Fruit fly (Drosophila melanogaster) whole organism, embryonic: ENCODE data around the gene Ubc7.
A peak's percentile ranks its signal among the peaks of the same experiment; 100 is the strongest.

Experiments used
- CG10147 ChIP-seq: fragments of 200-800 bp; sonication (Bioruptor generic); optimal IDR thresholded peaks from 2 replicates; lab custom pipeline; 2019; ENCODE audit warnings: missing biosample characterization, mild to moderate bottlenecking, missing genetic modification characterization, moderate library complexity
- CG10654 ChIP-seq: fragments of 200-800 bp; sonication (Bioruptor generic); optimal IDR thresholded peaks from 2 replicates; lab custom pipeline; 2016; ENCODE audit warnings: missing biosample characterization, missing genetic modification characterization
- CG11247 ChIP-seq: fragments of 200-800 bp; sonication (Bioruptor generic); IDR thresholded peaks from 2 replicates; pipeline ENCODE4 v1.3.6; 2022; ENCODE audit warnings: missing biosample characterization, missing genetic modification characterization
- CG11560 ChIP-seq: fragments of 200-800 bp; sonication (Bioruptor generic); IDR thresholded peaks from 3 replicates; pipeline ENCODE4 v1.3.6; 2022; ENCODE audit warnings: missing biosample characterization, missing genetic modification characterization
- CG1233 ChIP-seq: fragments of 200-800 bp; sonication (Bioruptor generic); optimal IDR thresholded peaks from 4 replicates; lab custom pipeline; 2018; ENCODE audit warnings: missing biosample characterization, mild to moderate bottlenecking, missing genetic modification characterization
- CG1603 ChIP-seq: fragments of 200-800 bp; sonication (Bioruptor generic); optimal IDR thresholded peaks from 2 replicates; lab custom pipeline; 2019; ENCODE audit warnings: missing biosample characterization, mild to moderate bottlenecking, missing genetic modification characterization, moderate library complexity
- CG16813 ChIP-seq: fragments of 200-800 bp; sonication (Bioruptor generic); IDR thresholded peaks from 3 replicates; pipeline ENCODE4 v1.3.6; 2022; ENCODE audit warnings: missing biosample characterization, missing genetic modification characterization; ENCODE audit not compliant: partially characterized antibody
- CG17328 ChIP-seq: fragments of 200-800 bp; sonication (Bioruptor generic); IDR thresholded peaks from 2 replicates; pipeline ENCODE4 v1.3.6; 2022; ENCODE audit warnings: missing biosample characterization, missing genetic modification characterization
- CG17385 ChIP-seq: fragments of 200-800 bp; sonication (Bioruptor generic); optimal IDR thresholded peaks from 3 replicates; lab custom pipeline; 2018; ENCODE audit warnings: missing biosample characterization, mild to moderate bottlenecking, missing genetic modification characterization
- CG18764 ChIP-seq: fragments of 200-800 bp; sonication (Bioruptor generic); optimal IDR thresholded peaks from 3 replicates; lab custom pipeline; 2016; ENCODE audit warnings: missing biosample characterization, missing genetic modification characterization
- CG30431 ChIP-seq: fragments of 200-800 bp; sonication (Bioruptor generic); optimal IDR thresholded peaks from 2 replicates; lab custom pipeline; 2017; ENCODE audit warnings: missing biosample characterization, missing genetic modification characterization
- CG3163 ChIP-seq: fragments of 200-800 bp; sonication (Bioruptor generic); optimal IDR thresholded peaks from 3 replicates; lab custom pipeline; 2016; ENCODE audit warnings: missing biosample characterization, missing genetic modification characterization
- CG32532 ChIP-seq: fragments of 200-800 bp; sonication (Bioruptor generic); IDR thresholded peaks from 2 replicates; pipeline ENCODE4 v1.3.6; 2022; ENCODE audit warnings: missing biosample characterization, missing genetic modification characterization
- CG34376 ChIP-seq: fragments of 200-800 bp; sonication (Bioruptor generic); optimal IDR thresholded peaks from 2 replicates; lab custom pipeline; 2018; ENCODE audit warnings: missing biosample characterization, mild to moderate bottlenecking, missing genetic modification characterization
- CG6272 ChIP-seq: fragments of 200-800 bp; sonication (Bioruptor generic); IDR thresholded peaks from 2 replicates; pipeline ENCODE4 v1.3.6; 2022; ENCODE audit warnings: missing biosample characterization, missing genetic modification characterization
- CG6791 ChIP-seq: fragments of 200-800 bp; sonication (Bioruptor generic); IDR thresholded peaks from 3 replicates; pipeline ENCODE4 v1.3.6; 2022; ENCODE audit warnings: missing biosample characterization, missing genetic modification characterization; ENCODE audit not compliant: partially characterized antibody
- CG7963 ChIP-seq: fragments of 200-800 bp; sonication (Bioruptor generic); IDR thresholded peaks from 3 replicates; pipeline ENCODE4 v1.3.6; 2022; ENCODE audit warnings: missing biosample characterization, missing genetic modification characterization; ENCODE audit not compliant: partially characterized antibody
- CoRest ChIP-seq: fragments of 200-800 bp; sonication (Bioruptor generic); optimal IDR thresholded peaks from 3 replicates; lab custom pipeline; 2018; ENCODE audit warnings: missing biosample characterization, mild to moderate bottlenecking, missing genetic modification characterization, moderate library complexity
- CrebB ChIP-seq: fragments of 200-800 bp; sonication (Bioruptor generic); optimal IDR thresholded peaks from 3 replicates; lab custom pipeline; 2018; ENCODE audit warnings: missing biosample characterization, mild to moderate bottlenecking, missing genetic modification characterization
- ERR ChIP-seq: fragments of 200-800 bp; sonication (Bioruptor generic); optimal IDR thresholded peaks from 2 replicates; lab custom pipeline; 2016; ENCODE audit warnings: missing biosample characterization, missing genetic modification characterization
- Eip74EF ChIP-seq, 2 experiments: fragments of 200-800 bp in 1 of 2; fragments of >200 bp in 1 of 2; sonication (Bioruptor generic) in 1 of 2; optimal IDR thresholded peaks; 2 replicates each; lab custom pipeline; 2017 to 2019; ENCODE audit warnings: missing biosample characterization in 2 of 2, missing genetic modification characterization in 2 of 2, mild to moderate bottlenecking in 1 of 2, moderate library complexity in 1 of 2
- H15 ChIP-seq: fragments of 200-800 bp; sonication (Bioruptor generic); IDR thresholded peaks from 3 replicates; pipeline ENCODE4 v1.3.6; 2022; ENCODE audit warnings: missing biosample characterization, missing genetic modification characterization
- Meics ChIP-seq: fragments of 200-800 bp; sonication (Bioruptor generic); optimal IDR thresholded peaks from 2 replicates; lab custom pipeline; 2017; ENCODE audit warnings: missing biosample characterization, mild to moderate bottlenecking, missing genetic modification characterization
- Mrtf ChIP-seq: fragments of 200-800 bp; sonication (Bioruptor generic); IDR thresholded peaks from 3 replicates; pipeline ENCODE4 v1.3.6; 2022; ENCODE audit warnings: missing biosample characterization, missing genetic modification characterization
- Myb ChIP-seq: fragments of 200-800 bp; sonication (Bioruptor generic); optimal IDR thresholded peaks from 2 replicates; lab custom pipeline; 2016; ENCODE audit warnings: missing biosample characterization, missing genetic modification characterization
- Oaz ChIP-seq: fragments of 200-800 bp; sonication (Bioruptor generic); IDR thresholded peaks from 2 replicates; pipeline ENCODE4 v1.3.6; 2022; ENCODE audit warnings: missing biosample characterization, missing genetic modification characterization
- PHDP ChIP-seq: fragments of 200-800 bp; sonication (Bioruptor generic); optimal IDR thresholded peaks from 3 replicates; lab custom pipeline; 2018; ENCODE audit warnings: missing biosample characterization, mild to moderate bottlenecking, missing genetic modification characterization, moderate library complexity
- Xrp1 ChIP-seq: fragments of 200-800 bp; sonication (Bioruptor generic); IDR thresholded peaks from 2 replicates; pipeline ENCODE4 v1.3.6; 2022; ENCODE audit warnings: missing biosample characterization, missing genetic modification characterization
- az2 ChIP-seq: fragments of 200-800 bp; sonication (Bioruptor generic); optimal IDR thresholded peaks from 3 replicates; lab custom pipeline; 2016; ENCODE audit warnings: missing biosample characterization, missing genetic modification characterization
- chm ChIP-seq: fragments of 200-800 bp; sonication (Bioruptor generic); IDR thresholded peaks from 2 replicates; pipeline ENCODE4 v1.3.6; 2022; ENCODE audit warnings: missing biosample characterization, missing genetic modification characterization
- chn ChIP-seq: fragments of 200-800 bp; sonication (Bioruptor generic); optimal IDR thresholded peaks from 2 replicates; lab custom pipeline; 2016; ENCODE audit warnings: missing biosample characterization, missing genetic modification characterization
- cwo ChIP-seq: fragments of 200-800 bp; sonication (Bioruptor generic); optimal IDR thresholded peaks from 3 replicates; lab custom pipeline; 2017; ENCODE audit warnings: missing biosample characterization, missing genetic modification characterization, mild to moderate bottlenecking, moderate library complexity, missing genetic modification reagents
- dati ChIP-seq: fragments of 200-800 bp; sonication (Bioruptor generic); IDR thresholded peaks from 2 replicates; pipeline ENCODE4 v1.3.6; 2022; ENCODE audit warnings: missing biosample characterization, missing genetic modification characterization
- disco-r ChIP-seq: fragments of 200-800 bp; sonication (Bioruptor generic); optimal IDR thresholded peaks from 2 replicates; lab custom pipeline; 2016; ENCODE audit warnings: missing biosample characterization, missing genetic modification characterization
- dmrt99B ChIP-seq: fragments of 200-800 bp; sonication (Bioruptor generic); optimal IDR thresholded peaks from 2 replicates; lab custom pipeline; 2018; ENCODE audit warnings: missing biosample characterization, mild to moderate bottlenecking, missing genetic modification characterization, moderate library complexity
- en ChIP-seq: fragments of 200-800 bp; sonication (Bioruptor generic); optimal IDR thresholded peaks from 2 replicates; lab custom pipeline; 2016; ENCODE audit warnings: missing biosample characterization, missing genetic modification characterization
- fru ChIP-seq: fragments of >200 bp; optimal IDR thresholded peaks from 2 replicates; lab custom pipeline; 2017
- h ChIP-seq: fragments of >200 bp; optimal IDR thresholded peaks from 2 replicates; lab custom pipeline; 2017
- ham ChIP-seq: fragments of 200-800 bp; sonication (Bioruptor generic); IDR thresholded peaks from 2 replicates; pipeline ENCODE4 v1.3.6; 2022; ENCODE audit warnings: missing biosample characterization, missing genetic modification characterization
- pan ChIP-seq, 4 experiments: fragments of >200 bp in 3 of 4; fragments of 200-800 bp in 1 of 4; sonication (Bioruptor generic) in 1 of 4; optimal IDR thresholded peaks in 3 of 4; IDR thresholded peaks in 1 of 4; 2 replicates each; pipeline versions ENCODE4 v1.3.6 to Lab custom; 2017 to 2022; ENCODE audit warnings: missing biosample characterization in 2 of 4, missing genetic modification characterization in 2 of 4, mixed read lengths in 1 of 4
- pum ChIP-seq: fragments of 200-800 bp; sonication (Bioruptor generic); optimal IDR thresholded peaks from 2 replicates; lab custom pipeline; 2016; ENCODE audit warnings: missing biosample characterization, missing genetic modification characterization
- run ChIP-seq: fragments of 200-800 bp; sonication (Bioruptor generic); optimal IDR thresholded peaks from 3 replicates; lab custom pipeline; 2018; ENCODE audit warnings: missing biosample characterization, mild to moderate bottlenecking, missing genetic modification characterization
- sc ChIP-seq, 3 experiments: fragments of >200 bp in 2 of 3; fragments of 200-800 bp in 1 of 3; sonication (Bioruptor generic) in 1 of 3; optimal IDR thresholded peaks; 2 replicates in 2 of 3; 3 replicates in 1 of 3; lab custom pipeline; 2017; ENCODE audit warnings: mild to moderate bottlenecking in 1 of 3, missing biosample characterization in 1 of 3, missing genetic modification characterization in 1 of 3, missing genetic modification reagents in 1 of 3
- sd ChIP-seq: fragments of 200-800 bp; sonication (Bioruptor generic); optimal IDR thresholded peaks from 3 replicates; lab custom pipeline; 2018; ENCODE audit warnings: missing biosample characterization, mild to moderate bottlenecking, missing genetic modification characterization, moderate library complexity
- ssp ChIP-seq: fragments of 200-800 bp; sonication (Bioruptor generic); IDR thresholded peaks from 2 replicates; pipeline ENCODE4 v1.3.6; 2022; ENCODE audit warnings: missing biosample characterization, missing genetic modification characterization
- stc ChIP-seq: fragments of 200-800 bp; sonication (Bioruptor generic); IDR thresholded peaks from 2 replicates; pipeline ENCODE4 v1.3.6; 2022; ENCODE audit warnings: missing biosample characterization, missing genetic modification characterization
- tio ChIP-seq: fragments of 200-800 bp; sonication (Bioruptor generic); optimal IDR thresholded peaks from 2 replicates; lab custom pipeline; 2017; ENCODE audit warnings: missing biosample characterization, missing genetic modification characterization, inconsistent platforms
- tna ChIP-seq: fragments of 200-800 bp; sonication (Bioruptor generic); IDR thresholded peaks from 2 replicates; pipeline ENCODE4 v1.3.6; 2022; ENCODE audit warnings: missing biosample characterization, missing genetic modification characterization; ENCODE audit not compliant: partially characterized antibody

Ubc7 gene

dm6 chrX:16640260-16641100 is 47.0 kb downstream of the Ubc7 start, which contains the start of the genes SNRPG and mthl1 (continued):
- TF ChIP-seq CG17385 = peak; percentile 64
- peak; percentile 79 for TF ChIP-seq CG1603 (tag; lab: Kevin White, UChicago)
- TF ChIP-seq CG11247 (GFP tag; lab: Robert Waterston, UW) = peak; percentile 91
- peak; percentile 85 for TF ChIP-seq CoRest (tag; lab: Kevin White, UChicago)
- TF ChIP-seq tio (GFP tag; lab: Kevin White, UChicago) = peak; percentile 86
- peak; percentile 14; the same call in 1 of the 3 replicates for TF ChIP-seq CG7963 (GFP tag; lab: Robert Waterston, UW)
- peak; percentile 59 for TF ChIP-seq CG18764
- peak; percentile 80 for TF ChIP-seq az2 (GFP tag; lab: Kevin White, UChicago)
- peak; percentile 53 for TF ChIP-seq PHDP (tag; lab: Kevin White, UChicago)
- peak; percentile 88 for TF ChIP-seq CG17328
- TF ChIP-seq run (tag; lab: Kevin White, UChicago) = no peak
- TF ChIP-seq ham (GFP tag; lab: Robert Waterston, UW) = peak; percentile 77; the same call in 1 of the 2 replicates
- TF ChIP-seq sd (tag; lab: Kevin White, UChicago) = peak; percentile 45
- peak; percentile 76 for TF ChIP-seq CG10147 (GFP tag; lab: Kevin White, UChicago)
- peak; percentile 35 for TF ChIP-seq cwo (GFP tag; lab: Kevin White, UChicago)
- peak; percentile 85 for TF ChIP-seq Oaz (GFP tag; lab: Robert Waterston, UW)
- peak; percentile 43 for TF ChIP-seq Myb (GFP tag; lab: Kevin White, UChicago)
- peak; percentile 60; the same call in 2 of the 3 replicates for TF ChIP-seq CG6791 (GFP tag; lab: Robert Waterston, UW)
- peak; percentile 90 for TF ChIP-seq chn (GFP tag; lab: Kevin White, UChicago)
- peak; percentile 46; the same call in 1 of the 2 replicates for TF ChIP-seq tna (GFP tag; lab: Robert Waterston, UW)
- TF ChIP-seq ERR (GFP tag; lab: Kevin White, UChicago) = no peak
- TF ChIP-seq en = no peak
- peak; percentile 69; the same call in 1 of the 2 replicates for TF ChIP-seq stc (GFP tag; lab: Robert Waterston, UW)
- peak; percentile 13 for TF ChIP-seq disco-r (GFP tag; lab: Kevin White, UChicago)
- TF ChIP-seq ssp (GFP tag; lab: Robert Waterston, UW) = peak; percentile 99
- peak; percentile 85; the same call in 2 of the 3 replicates for TF ChIP-seq CG11560 (tag; lab: Robert Waterston, UW)
- no peak for TF ChIP-seq sc (optimal IDR thresholded peaks at IDR 0.05; lab: Kevin White, UChicago)
- peak; percentile 25 for TF ChIP-seq sc (GFP tag; optimal IDR thresholded peaks at IDR 0.05; lab: Kevin White, UChicago)
- peak; percentile 89 for TF ChIP-seq dati (GFP tag; lab: Robert Waterston, UW)
- peak; percentile 31 for TF ChIP-seq CG34376
- peak; percentile 69 for TF ChIP-seq chm (GFP tag; lab: Robert Waterston, UW)
- TF ChIP-seq CG6272 (GFP tag; lab: Robert Waterston, UW) = peak; percentile 90
- TF ChIP-seq H15 (GFP tag; lab: Robert Waterston, UW) = peak; percentile 91
- no peak for TF ChIP-seq pan (optimal IDR thresholded peaks at IDR 0.05; lab: Kevin White, UChicago)
- TF ChIP-seq pan (GFP tag; optimal IDR thresholded peaks at IDR 0.05 in 1 of 2, IDR thresholded peaks at IDR 0.05 in 1 of 2) = peak in 1 of 2 experiments; percentile 95
- peak; percentile 43 for TF ChIP-seq CG3163
- no peak for TF ChIP-seq fru (lab: Kevin White, UChicago)
- peak; percentile 87 for TF ChIP-seq Xrp1
- TF ChIP-seq pum (GFP tag; lab: Kevin White, UChicago) = peak; percentile 85
- TF ChIP-seq CG10654 (GFP tag; lab: Kevin White, UChicago) = peak; percentile 68
- TF ChIP-seq CG30431 = peak; percentile 78
- TF ChIP-seq h = no peak
- TF ChIP-seq CG16813 (GFP tag; lab: Robert Waterston, UW) = peak; percentile 66
- peak; percentile 96 for TF ChIP-seq CG32532 (GFP tag; lab: Robert Waterston, UW)
- TF ChIP-seq Eip74EF (GFP tag; optimal IDR thresholded peaks at IDR 0.05; lab: Kevin White, UChicago) = peak in 1 of 2 experiments; percentile 45
- peak; percentile 95 for TF ChIP-seq Mrtf (GFP tag; lab: Robert Waterston, UW)
- peak; percentile 71 for TF ChIP-seq CG1233 (GFP tag; lab: Kevin White, UChicago)
- peak; percentile 76 for TF ChIP-seq Meics
- peak; percentile 47 for TF ChIP-seq CrebB
- TF ChIP-seq dmrt99B (tag; lab: Kevin White, UChicago) = peak; percentile 74
